Worm (Caenorhabditis elegans) whole organism, early embryonic: Measurements from ENCODE around the gene srh-61.

ENCODE experiments used
- B0310.2 ChIP-seq: sonication (generic microtip); optimal IDR thresholded peaks from 2 replicates; lab custom pipeline; 2016; ENCODE audit warnings: mild to moderate bottlenecking, missing genetic modification characterization, missing compliant biosample characterization
- F13C5.2 ChIP-seq: sonication (generic microtip); optimal IDR thresholded peaks from 2 replicates; lab custom pipeline; 2017; ENCODE audit warnings: mild to moderate bottlenecking, missing genetic modification characterization, inconsistent platforms, missing compliant biosample characterization
- aly-1 ChIP-seq: sonication (generic microtip); optimal IDR thresholded peaks from 2 replicates; lab custom pipeline; 2016; ENCODE audit warnings: missing genetic modification characterization, missing compliant biosample characterization
- ama-1 ChIP-seq: fragments of 150-350 bp; optimal IDR thresholded peaks from 2 replicates; lab custom pipeline; 2014
- ceh-13 ChIP-seq: fragments of 200-800 bp; sonication (Bioruptor generic); optimal IDR thresholded peaks from 2 replicates; lab custom pipeline; 2018; ENCODE audit warnings: mild to moderate bottlenecking, missing genetic modification characterization, missing compliant biosample characterization
- ceh-36 ChIP-seq: sonication (generic microtip); optimal IDR thresholded peaks from 2 replicates; lab custom pipeline; 2016; ENCODE audit warnings: missing genetic modification characterization, inconsistent platforms, missing compliant biosample characterization
- ets-7 ChIP-seq: sonication (generic microtip); optimal IDR thresholded peaks from 2 replicates; lab custom pipeline; 2016; ENCODE audit warnings: missing genotype, missing genetic modification characterization, missing compliant biosample characterization
- flt-1 ChIP-seq: fragments of 200-800 bp; sonication (Bioruptor generic); IDR thresholded peaks from 2 replicates; pipeline ENCODE4 v1.3.6; 2022; ENCODE audit warnings: missing genetic modification characterization, missing compliant biosample characterization
- hmbx-1 ChIP-seq: sonication (generic microtip); optimal IDR thresholded peaks from 2 replicates; lab custom pipeline; 2016; ENCODE audit warnings: mild to moderate bottlenecking, missing genetic modification characterization, missing compliant biosample characterization
- hmg-4 ChIP-seq: fragments of 200-800 bp; sonication (Bioruptor generic); optimal IDR thresholded peaks from 2 replicates; lab custom pipeline; 2018; ENCODE audit warnings: mild to moderate bottlenecking, missing genetic modification characterization, missing compliant biosample characterization
- hnd-1 ChIP-seq: sonication (generic microtip); optimal IDR thresholded peaks from 2 replicates; lab custom pipeline; 2016; ENCODE audit warnings: missing genetic modification characterization, missing compliant biosample characterization
- pes-1 ChIP-seq: fragments of 200-800 bp; sonication (Bioruptor generic); IDR thresholded peaks from 2 replicates; pipeline ENCODE4 v1.3.6; 2022; ENCODE audit warnings: missing genetic modification reagents, missing genetic modification characterization, missing compliant biosample characterization
- scrt-1 ChIP-seq: fragments of 200-800 bp; sonication (Bioruptor generic); IDR thresholded peaks from 2 replicates; pipeline ENCODE4 v1.3.6; 2022; ENCODE audit warnings: missing genetic modification characterization, missing compliant biosample characterization
- sea-1 ChIP-seq: fragments of 200-800 bp; sonication (Bioruptor generic); conservative IDR thresholded peaks from 2 replicates; pipeline ENCODE4 v1.3.6; 2022; ENCODE audit warnings: missing genetic modification characterization, missing compliant biosample characterization
- tbx-11 ChIP-seq: fragments of 200-800 bp; sonication (Bioruptor generic); IDR thresholded peaks from 2 replicates; pipeline ENCODE4 v1.3.6; 2022; ENCODE audit warnings: missing genetic modification characterization, missing compliant biosample characterization
- tbx-37 ChIP-seq: fragments of 200-800 bp; sonication (Bioruptor generic); conservative IDR thresholded peaks from 2 replicates; pipeline ENCODE4 v1.3.6; 2022; ENCODE audit warnings: missing genetic modification reagents, missing genetic modification characterization, missing compliant biosample characterization
- tra-4 ChIP-seq: sonication (generic microtip); optimal IDR thresholded peaks from 2 replicates; lab custom pipeline; 2017; ENCODE audit warnings: missing genetic modification characterization, missing compliant biosample characterization

The srh-61 gene

ce11 chrII:12489903-12490302, 26.3 kb downstream of the srh-61 start, which contains the start of gene T21B4.15:
Gene T21B4.15, plus strand, starts transcription at chrII:12490203.
- no peak for TF ChIP-seq ets-7 (tag; lab: Kevin White, UChicago)
- TF ChIP-seq tbx-37 (GFP tag; lab: Robert Waterston, UW), result no peak
- no peak for TF ChIP-seq hnd-1 (tag; lab: Kevin White, UChicago)
- TF ChIP-seq sea-1, result no peak
- TF ChIP-seq hmbx-1 (tag; lab: Kevin White, UChicago), result no peak
- no peak for TF ChIP-seq tbx-11
- TF ChIP-seq F13C5.2, result no peak
- no peak for TF ChIP-seq ceh-13 (GFP tag; lab: Kevin White, UChicago)
- TF ChIP-seq ceh-36 (tag; lab: Kevin White, UChicago), result no peak
- no peak for TF ChIP-seq aly-1 (tag; lab: Kevin White, UChicago)
- no peak for TF ChIP-seq flt-1

ce11 chrII:12488810-12489209, 27.4 kb downstream of the srh-61 start:
- no peak for TF ChIP-seq hmg-4 (GFP tag; lab: Kevin White, UChicago)
- no peak for TF ChIP-seq hmbx-1 (tag; lab: Kevin White, UChicago)
- TF ChIP-seq tbx-11, result no peak
- TF ChIP-seq F13C5.2, result no peak
- TF ChIP-seq ama-1, result no peak
- TF ChIP-seq ceh-13 (GFP tag; lab: Kevin White, UChicago), result no peak
- no peak for TF ChIP-seq pes-1 (GFP tag; lab: Robert Waterston, UW)
- TF ChIP-seq sea-1, result no peak
- no peak for TF ChIP-seq hnd-1 (tag; lab: Kevin White, UChicago)
- no peak for TF ChIP-seq flt-1
- TF ChIP-seq ets-7 (tag; lab: Kevin White, UChicago), result no peak
- no peak for TF ChIP-seq B0310.2
- TF ChIP-seq scrt-1 (GFP tag; lab: Robert Waterston, UW), result no peak
- TF ChIP-seq ceh-36 (tag; lab: Kevin White, UChicago), result no peak
- TF ChIP-seq tra-4 (tag; lab: Kevin White, UChicago), result no peak
- TF ChIP-seq aly-1 (tag; lab: Kevin White, UChicago), result no peak

DNA sequence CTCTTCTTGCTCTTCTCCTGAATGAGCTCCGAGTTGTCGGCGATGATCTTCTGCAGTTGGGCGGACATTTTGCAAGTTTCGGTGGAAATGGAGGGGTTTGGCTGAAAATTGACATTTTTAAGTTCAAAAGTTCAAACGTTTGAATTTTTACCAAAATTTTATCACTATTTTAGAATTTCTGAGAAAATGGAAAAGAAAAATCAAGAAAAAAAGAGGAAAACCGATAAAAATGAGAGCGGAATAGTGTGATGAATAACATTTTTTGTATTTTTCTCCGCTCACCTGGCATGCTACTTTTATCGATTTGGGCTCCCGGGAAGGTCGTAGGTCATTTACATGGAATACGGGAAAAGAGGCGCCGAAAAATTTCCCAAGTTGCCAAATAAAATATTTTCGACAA, 31.2 kb downstream of the srh-61 start, which contains the start of gene F15A4.10:
TSS of gene F15A4.10 (minus strand) at position 101 of the 400 bp plus-strand sequence.
- TF ChIP-seq ama-1 (no peak), sea-1 (no peak), ceh-13 (GFP tag; lab: Kevin White, UChicago) (no peak), aly-1 (tag; lab: Kevin White, UChicago) (no peak), pes-1 (GFP tag; lab: Robert Waterston, UW) (no peak), hmg-4 (GFP tag; lab: Kevin White, UChicago) (no peak), hnd-1 (tag; lab: Kevin White, UChicago) (no peak), F13C5.2 (no peak), tbx-37 (GFP tag; lab: Robert Waterston, UW) (no peak), flt-1 (no peak), hmbx-1 (tag; lab: Kevin White, UChicago) (no peak), ceh-36 (tag; lab: Kevin White, UChicago) (no peak), B0310.2 (no peak), tra-4 (tag; lab: Kevin White, UChicago) (no peak), ets-7 (tag; lab: Kevin White, UChicago) (no peak), tbx-11 (no peak), scrt-1 (GFP tag; lab: Robert Waterston, UW) (no peak)

ce11 chrII:12482622-12483021, 33.6 kb downstream of the srh-61 start, which contains the start of gene fbxb-102:
Gene fbxb-102, plus strand, starts transcription at chrII:12482922.
- no peak for TF ChIP-seq hmbx-1 (tag; lab: Kevin White, UChicago)

- TF ChIP-seq ets-7 (tag; lab: Kevin White, UChicago) (no peak), ama-1 (no peak), ceh-13 (GFP tag; lab: Kevin White, UChicago) (no peak), hmg-4 (GFP tag; lab: Kevin White, UChicago) (no peak), hmbx-1 (tag; lab: Kevin White, UChicago) (no peak), ceh-36 (tag; lab: Kevin White, UChicago) (no peak), sea-1 (no peak), F13C5.2 (no peak), scrt-1 (GFP tag; lab: Robert Waterston, UW) (no peak), aly-1 (tag; lab: Kevin White, UChicago) (no peak), tbx-37 (GFP tag; lab: Robert Waterston, UW) (no peak), tra-4 (tag; lab: Kevin White, UChicago) (no peak), tbx-11 (no peak)
These were observed 34.6 kb downstream of the srh-61 start for ce11 chrII:12481645-12482044.

ce11 chrII:12480811-12481210, 35.4 kb downstream of the srh-61 start, which contains the start of gene arrd-9:
Gene arrd-9, minus strand, starts transcription at chrII:12480911.
- TF ChIP-seq tra-4 (tag; lab: Kevin White, UChicago) (no peak), sea-1 (no peak), F13C5.2 (no peak), tbx-11 (no peak), ama-1 (no peak), hnd-1 (tag; lab: Kevin White, UChicago) (no peak), aly-1 (tag; lab: Kevin White, UChicago) (no peak), scrt-1 (GFP tag; lab: Robert Waterston, UW) (no peak), hmbx-1 (tag; lab: Kevin White, UChicago) (no peak), tbx-37 (GFP tag; lab: Robert Waterston, UW) (no peak), ceh-13 (GFP tag; lab: Kevin White, UChicago) (no peak), B0310.2 (no peak), ets-7 (tag; lab: Kevin White, UChicago) (no peak), ceh-36 (tag; lab: Kevin White, UChicago) (no peak), flt-1 (no peak), hmg-4 (GFP tag; lab: Kevin White, UChicago) (no peak), pes-1 (GFP tag; lab: Robert Waterston, UW) (no peak)

DNA sequence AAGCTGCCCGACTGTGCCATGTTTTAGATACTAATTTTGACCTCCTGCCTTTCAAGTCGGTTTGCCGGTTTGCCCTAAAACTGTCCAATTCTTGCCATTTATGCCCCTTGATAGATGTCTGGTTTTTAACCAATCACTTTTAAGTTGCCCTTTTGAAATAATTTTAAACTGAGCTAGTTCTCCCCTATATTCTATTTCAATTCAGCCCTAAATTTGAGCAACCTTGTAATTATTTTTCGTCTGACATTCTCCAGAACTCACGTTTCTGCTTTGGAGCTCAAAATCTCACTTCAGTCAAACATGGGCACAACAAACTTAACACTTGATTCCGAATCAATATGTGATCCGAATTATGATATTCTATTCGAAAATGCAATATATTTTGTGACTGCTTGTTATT, 42.8 kb downstream of the srh-61 start, which contains the start of gene srg-17:
TSS of gene srg-17 (plus strand) at position 301 of the 400 bp plus-strand sequence.
- no peak for TF ChIP-seq hmbx-1 (tag; lab: Kevin White, UChicago)
- no peak for TF ChIP-seq hmg-4 (GFP tag; lab: Kevin White, UChicago)
- TF ChIP-seq ceh-13 (GFP tag; lab: Kevin White, UChicago), result no peak
- no peak for TF ChIP-seq scrt-1 (GFP tag; lab: Robert Waterston, UW)
